Worm (Caenorhabditis elegans) whole organism, early embryonic: ENCODE results near the gene wdr-37.

Experiments used
- ama-1 ChIP-seq: fragments of 150-350 bp; optimal IDR thresholded peaks from 2 replicates; lab custom pipeline; 2014
- hmbx-1 ChIP-seq: sonication (generic microtip); optimal IDR thresholded peaks from 2 replicates; lab custom pipeline; 2016; ENCODE audit warnings: mild to moderate bottlenecking, missing genetic modification characterization, missing compliant biosample characterization
- sea-1 ChIP-seq: fragments of 200-800 bp; sonication (Bioruptor generic); conservative IDR thresholded peaks from 2 replicates; pipeline ENCODE4 v1.3.6; 2022; ENCODE audit warnings: missing genetic modification characterization, missing compliant biosample characterization

DNA sequence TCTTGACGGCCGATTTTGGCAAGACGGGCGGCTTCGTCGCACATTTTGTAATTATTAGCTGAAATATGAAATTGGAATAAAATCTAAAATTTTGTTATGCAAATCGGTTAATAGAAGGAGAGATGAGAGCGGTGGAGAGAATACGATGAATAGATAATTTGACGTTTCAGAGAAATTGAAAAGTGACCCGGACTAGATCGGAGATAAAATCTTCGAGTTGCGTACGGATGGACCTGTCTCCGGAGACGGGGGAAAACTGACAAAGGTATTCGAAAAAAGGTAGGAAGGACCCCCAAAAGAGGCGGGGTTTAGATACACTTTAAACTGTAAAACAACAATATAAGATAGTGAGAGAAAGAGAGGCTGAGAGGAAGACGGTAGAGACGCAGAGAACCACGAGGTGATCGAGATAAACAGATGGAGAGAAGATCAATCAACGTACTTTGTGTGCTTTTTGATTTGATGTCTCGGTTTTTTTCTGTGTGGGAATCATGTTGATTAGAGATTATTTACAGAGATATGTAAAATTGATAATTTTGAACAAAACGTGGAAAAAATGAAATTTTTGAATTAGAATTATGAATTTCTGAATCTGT, 47.7 kb downstream of the wdr-37 start, which contains the start of gene F09F7.6:
- TF ChIP-seq hmbx-1 = no peak
- TF ChIP-seq ama-1 = no peak
- TF ChIP-seq sea-1 = no peak
